Fruit fly (Drosophila melanogaster) whole organism, embryonic: ENCODE measurements around the gene TBC1D16.
A peak's percentile ranks its signal among the peaks of the same experiment; 100 is the strongest.

Source experiments
- ATbp ChIP-seq: fragments of 200-800 bp; sonication (Bioruptor generic); optimal IDR thresholded peaks from 2 replicates; lab custom pipeline; 2017; ENCODE audit warnings: missing biosample characterization, mild to moderate bottlenecking, missing genetic modification characterization, missing genetic modification reagents
- CG10267 ChIP-seq: fragments of 200-800 bp; sonication (Bioruptor generic); optimal IDR thresholded peaks from 2 replicates; lab custom pipeline; 2018; ENCODE audit warnings: missing biosample characterization, mild to moderate bottlenecking, missing genetic modification characterization, moderate library complexity
- CG10654 ChIP-seq: fragments of 200-800 bp; sonication (Bioruptor generic); optimal IDR thresholded peaks from 2 replicates; lab custom pipeline; 2016; ENCODE audit warnings: missing biosample characterization, missing genetic modification characterization
- CG11456 ChIP-seq: fragments of 200-800 bp; sonication (Bioruptor generic); IDR thresholded peaks from 3 replicates; pipeline ENCODE4 v1.3.6; 2022; ENCODE audit warnings: missing biosample characterization, missing genetic modification characterization
- CG11504 ChIP-seq: fragments of 200-800 bp; sonication (Bioruptor generic); optimal IDR thresholded peaks from 3 replicates; lab custom pipeline; 2019; ENCODE audit warnings: missing biosample characterization, mild to moderate bottlenecking, missing genetic modification characterization, moderate library complexity
- CG11696 ChIP-seq: fragments of 200-800 bp; sonication (Bioruptor generic); IDR thresholded peaks from 2 replicates; pipeline ENCODE4 v1.3.6; 2022; ENCODE audit warnings: missing biosample characterization, missing genetic modification characterization
- CG12391 ChIP-seq: fragments of 200-800 bp; sonication (Bioruptor generic); optimal IDR thresholded peaks from 3 replicates; lab custom pipeline; 2018; ENCODE audit warnings: missing biosample characterization, mild to moderate bottlenecking, missing genetic modification characterization, moderate library complexity
- CG13624 ChIP-seq: fragments of 200-800 bp; sonication (Bioruptor generic); optimal IDR thresholded peaks from 2 replicates; lab custom pipeline; 2016; ENCODE audit warnings: missing biosample characterization, missing genetic modification characterization
- CG15073 ChIP-seq: fragments of 200-800 bp; sonication (Bioruptor generic); optimal IDR thresholded peaks from 2 replicates; lab custom pipeline; 2016; ENCODE audit warnings: missing biosample characterization, missing genetic modification characterization
- CG15514 ChIP-seq: fragments of 200-800 bp; sonication (Bioruptor generic); optimal IDR thresholded peaks from 3 replicates; lab custom pipeline; 2017; ENCODE audit warnings: missing biosample characterization, missing genetic modification characterization, mild to moderate bottlenecking, moderate library complexity, missing genetic modification reagents
- CG16779 ChIP-seq: fragments of 200-800 bp; sonication (Bioruptor generic); IDR thresholded peaks from 2 replicates; pipeline ENCODE4 v1.3.6; 2022; ENCODE audit warnings: missing biosample characterization, missing genetic modification characterization
- CG16863 ChIP-seq: fragments of 200-800 bp; sonication (Bioruptor generic); optimal IDR thresholded peaks from 3 replicates; lab custom pipeline; 2016; ENCODE audit warnings: missing biosample characterization, missing genetic modification characterization
- CG18764 ChIP-seq: fragments of 200-800 bp; sonication (Bioruptor generic); optimal IDR thresholded peaks from 3 replicates; lab custom pipeline; 2016; ENCODE audit warnings: missing biosample characterization, missing genetic modification characterization
- CG2202 ChIP-seq: fragments of 200-800 bp; sonication (Bioruptor generic); optimal IDR thresholded peaks from 2 replicates; lab custom pipeline; 2018; ENCODE audit warnings: missing biosample characterization, mild to moderate bottlenecking, missing genetic modification characterization
- CG2678 ChIP-seq: fragments of 200-800 bp; sonication (Bioruptor generic); optimal IDR thresholded peaks from 3 replicates; lab custom pipeline; 2019; ENCODE audit warnings: missing biosample characterization, mild to moderate bottlenecking, missing genetic modification characterization, moderate library complexity
- CG30403 ChIP-seq: fragments of 200-800 bp; sonication (Bioruptor generic); optimal IDR thresholded peaks from 3 replicates; lab custom pipeline; 2016; ENCODE audit warnings: missing biosample characterization, missing genetic modification characterization
- CG32767 ChIP-seq: fragments of 200-800 bp; sonication (Bioruptor generic); IDR thresholded peaks from 2 replicates; pipeline ENCODE4 v1.3.6; 2022; ENCODE audit warnings: missing biosample characterization, missing genetic modification characterization
- CG34422 ChIP-seq: fragments of 200-800 bp; sonication (Bioruptor generic); IDR thresholded peaks from 3 replicates; pipeline ENCODE4 v1.3.6; 2022; ENCODE audit warnings: missing biosample characterization, missing genetic modification characterization
- CG3838 ChIP-seq: fragments of 200-800 bp; sonication (Bioruptor generic); optimal IDR thresholded peaks from 3 replicates; lab custom pipeline; 2016; ENCODE audit warnings: missing biosample characterization, missing genetic modification characterization
- CG4328 ChIP-seq: fragments of 200-800 bp; sonication (Bioruptor generic); optimal IDR thresholded peaks from 3 replicates; lab custom pipeline; 2017; ENCODE audit warnings: missing biosample characterization, missing genetic modification reagents, missing genetic modification characterization
- CG4360 ChIP-seq: fragments of 200-800 bp; sonication (Bioruptor generic); IDR thresholded peaks from 2 replicates; pipeline ENCODE4 v1.3.6; 2022; ENCODE audit warnings: missing biosample characterization, missing genetic modification characterization
- CG4854 ChIP-seq: fragments of 200-800 bp; sonication (Bioruptor generic); optimal IDR thresholded peaks from 2 replicates; lab custom pipeline; 2016; ENCODE audit warnings: missing biosample characterization, missing genetic modification characterization, inconsistent platforms
- CG6654 ChIP-seq: fragments of 200-800 bp; sonication (Bioruptor generic); optimal IDR thresholded peaks from 2 replicates; lab custom pipeline; 2017; ENCODE audit warnings: missing biosample characterization, mild to moderate bottlenecking, missing genetic modification characterization
- CG6813 ChIP-seq: fragments of 200-800 bp; sonication (Bioruptor generic); optimal IDR thresholded peaks from 2 replicates; lab custom pipeline; 2017; ENCODE audit warnings: missing biosample characterization, missing genetic modification characterization, mild to moderate bottlenecking, moderate library complexity, missing genetic modification reagents
- CG6854 ChIP-seq: fragments of 200-800 bp; sonication (Bioruptor generic); optimal IDR thresholded peaks from 3 replicates; lab custom pipeline; 2017; ENCODE audit warnings: missing biosample characterization, mild to moderate bottlenecking, missing genetic modification characterization
- CG7271 ChIP-seq: fragments of 200-800 bp; sonication (Bioruptor generic); optimal IDR thresholded peaks from 2 replicates; lab custom pipeline; 2018; ENCODE audit warnings: missing biosample characterization, mild to moderate bottlenecking, missing genetic modification characterization, moderate library complexity
- CG8359 ChIP-seq: fragments of 200-800 bp; sonication (Bioruptor generic); optimal IDR thresholded peaks from 2 replicates; lab custom pipeline; 2017; ENCODE audit warnings: missing biosample characterization, mild to moderate bottlenecking, missing genetic modification characterization, borderline replicate concordance
- Chrac-16 ChIP-seq: fragments of 200-800 bp; sonication (Bioruptor generic); optimal IDR thresholded peaks from 3 replicates; lab custom pipeline; 2016; ENCODE audit warnings: missing biosample characterization, missing genetic modification characterization
- D19A ChIP-seq: fragments of 200-800 bp; optimal IDR thresholded peaks from 3 replicates; lab custom pipeline; 2019; ENCODE audit warnings: missing biosample characterization, mild to moderate bottlenecking, missing genetic modification characterization, moderate library complexity
- Doc3 ChIP-seq: fragments of 200-800 bp; sonication (Bioruptor generic); IDR thresholded peaks from 3 replicates; pipeline ENCODE4 v1.3.6; 2022; ENCODE audit warnings: missing biosample characterization, missing genetic modification characterization; ENCODE audit not compliant: partially characterized antibody
- Ets97D ChIP-seq: fragments of 200-800 bp; sonication (Bioruptor generic); optimal IDR thresholded peaks from 3 replicates; lab custom pipeline; 2016; ENCODE audit warnings: missing biosample characterization, missing genetic modification characterization
- Gug ChIP-seq: fragments of 200-800 bp; sonication (Bioruptor generic); IDR thresholded peaks from 4 replicates; pipeline ENCODE4 v1.3.6; 2022; ENCODE audit warnings: missing biosample characterization, missing genetic modification characterization
- H15 ChIP-seq: fragments of 200-800 bp; sonication (Bioruptor generic); IDR thresholded peaks from 3 replicates; pipeline ENCODE4 v1.3.6; 2022; ENCODE audit warnings: missing biosample characterization, missing genetic modification characterization
- Rfx ChIP-seq: fragments of 200-800 bp; sonication (Bioruptor generic); IDR thresholded peaks from 2 replicates; pipeline ENCODE4 v1.3.6; 2022; ENCODE audit warnings: missing biosample characterization, missing genetic modification characterization
- Usf ChIP-seq: fragments of 200-800 bp; sonication (Bioruptor generic); optimal IDR thresholded peaks from 2 replicates; lab custom pipeline; 2017; ENCODE audit warnings: missing genotype, missing biosample characterization, missing genetic modification characterization
- ab ChIP-seq: fragments of 200-800 bp; sonication (Bioruptor generic); optimal IDR thresholded peaks from 2 replicates; lab custom pipeline; 2016; ENCODE audit warnings: missing biosample characterization, missing genetic modification characterization
- dmrt99B ChIP-seq: fragments of 200-800 bp; sonication (Bioruptor generic); optimal IDR thresholded peaks from 2 replicates; lab custom pipeline; 2018; ENCODE audit warnings: missing biosample characterization, mild to moderate bottlenecking, missing genetic modification characterization, moderate library complexity
- en ChIP-seq: fragments of 200-800 bp; sonication (Bioruptor generic); optimal IDR thresholded peaks from 2 replicates; lab custom pipeline; 2016; ENCODE audit warnings: missing biosample characterization, missing genetic modification characterization
- eve ChIP-seq, 2 experiments: fragments of >200 bp; optimal IDR thresholded peaks; 2 replicates each; lab custom pipeline; 2017; ENCODE audit warnings: missing biosample characterization in 2 of 2, missing genetic modification characterization in 2 of 2
- ftz-f1 ChIP-seq: fragments of 200-800 bp; sonication (Bioruptor generic); optimal IDR thresholded peaks from 2 replicates; lab custom pipeline; 2016; ENCODE audit warnings: missing biosample characterization, missing genetic modification characterization
- hkb ChIP-seq, 2 experiments: fragments of 200-800 bp in 1 of 2; fragments of >200 bp in 1 of 2; sonication (Bioruptor generic) in 1 of 2; IDR thresholded peaks in 1 of 2; optimal IDR thresholded peaks in 1 of 2; 2 replicates each; pipeline versions ENCODE4 v1.3.6 to Lab custom; 2017 to 2022; ENCODE audit warnings: missing biosample characterization in 1 of 2, missing genetic modification characterization in 1 of 2
- jing ChIP-seq: fragments of 200-800 bp; sonication (Bioruptor generic); optimal IDR thresholded peaks from 2 replicates; lab custom pipeline; 2018; ENCODE audit warnings: missing biosample characterization, mild to moderate bottlenecking, missing genetic modification characterization
- kay ChIP-seq: fragments of 200-800 bp; sonication (Bioruptor generic); optimal IDR thresholded peaks from 2 replicates; lab custom pipeline; 2016; ENCODE audit warnings: missing biosample characterization, missing genetic modification characterization
- kni ChIP-seq: fragments of 200-800 bp; sonication (Bioruptor generic); optimal IDR thresholded peaks from 3 replicates; lab custom pipeline; 2017; ENCODE audit warnings: mild to moderate bottlenecking, missing biosample characterization, missing genetic modification reagents, missing genetic modification characterization
- lab ChIP-seq: fragments of 200-800 bp; sonication (Bioruptor generic); optimal IDR thresholded peaks from 3 replicates; lab custom pipeline; 2017; ENCODE audit warnings: missing biosample characterization, missing genetic modification characterization, mild to moderate bottlenecking, moderate library complexity, missing genetic modification reagents
- onecut ChIP-seq: fragments of 200-800 bp; sonication (Bioruptor generic); IDR thresholded peaks from 2 replicates; pipeline ENCODE4 v1.3.6; 2022; ENCODE audit warnings: missing biosample characterization, missing genetic modification characterization
- row ChIP-seq: fragments of 200-800 bp; sonication (Bioruptor generic); IDR thresholded peaks from 3 replicates; pipeline ENCODE4 v1.3.6; 2022; ENCODE audit warnings: missing biosample characterization, missing genetic modification characterization
- shn ChIP-seq: fragments of 200-800 bp; sonication (Bioruptor generic); optimal IDR thresholded peaks from 3 replicates; lab custom pipeline; 2016; ENCODE audit warnings: missing biosample characterization, missing genetic modification characterization
- tgo ChIP-seq: fragments of 200-800 bp; sonication (Bioruptor generic); IDR thresholded peaks from 3 replicates; pipeline ENCODE4 v1.3.6; 2022; ENCODE audit warnings: missing biosample characterization, missing genetic modification characterization
- unc-4 ChIP-seq: fragments of 200-800 bp; sonication (Bioruptor generic); IDR thresholded peaks from 2 replicates; pipeline ENCODE4 v1.3.6; 2022; ENCODE audit warnings: missing biosample characterization, missing genetic modification characterization; ENCODE audit not compliant: partially characterized antibody
- wek ChIP-seq: fragments of 200-800 bp; sonication (Bioruptor generic); optimal IDR thresholded peaks from 3 replicates; lab custom pipeline; 2018; ENCODE audit warnings: missing biosample characterization, mild to moderate bottlenecking, missing genetic modification characterization, moderate library complexity

TBC1D16 gene

DNA sequence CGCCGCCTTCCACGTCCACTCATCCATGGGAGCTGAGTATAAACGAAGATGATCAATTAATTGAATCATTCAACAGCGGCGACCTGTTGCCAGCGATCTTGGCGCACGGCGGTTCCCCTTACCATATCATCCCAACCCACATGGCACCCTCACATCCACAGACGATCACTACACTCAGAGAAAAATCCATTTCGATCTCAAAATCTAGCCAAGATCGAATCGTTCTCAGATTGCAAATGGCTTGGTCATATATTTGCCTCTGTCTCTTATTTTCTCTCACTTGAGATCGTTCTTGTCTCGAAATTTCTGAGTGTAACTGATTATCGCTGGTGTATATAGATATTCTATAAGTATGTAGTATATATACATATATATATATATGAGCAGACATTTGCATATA lies 32.9 kb upstream of the TBC1D16 start (continued):
- TF ChIP-seq CG30403, result peak; percentile 59
- peak; percentile 81 for TF ChIP-seq CG11456 (GFP tag; lab: Robert Waterston, UW)
- TF ChIP-seq CG4328 (GFP tag; lab: Kevin White, UChicago), result peak; percentile 37
- no peak for TF ChIP-seq CG32767
- peak; percentile 63 for TF ChIP-seq CG12391 (tag; lab: Kevin White, UChicago)
- TF ChIP-seq Gug (GFP tag; lab: Robert Waterston, UW), result peak; percentile 41; the same call in 2 of the 4 replicates
- peak; percentile 10 for TF ChIP-seq CG13624 (GFP tag; lab: Kevin White, UChicago)
- TF ChIP-seq CG16779 (GFP tag; lab: Robert Waterston, UW), result no peak
- no peak for TF ChIP-seq CG4854 (GFP tag; lab: Kevin White, UChicago)
- TF ChIP-seq kay (GFP tag; lab: Kevin White, UChicago), result peak; percentile 41
- peak; percentile 38; the same call in 1 of the 2 replicates for TF ChIP-seq onecut (GFP tag; lab: Robert Waterston, UW)
- no peak for TF ChIP-seq Doc3 (GFP tag; lab: Robert Waterston, UW)
- TF ChIP-seq CG16863 (GFP tag; lab: Kevin White, UChicago), result peak; percentile 8
- no peak for TF ChIP-seq CG15073 (GFP tag; lab: Kevin White, UChicago)
- TF ChIP-seq unc-4 (GFP tag; lab: Robert Waterston, UW), result no peak
- TF ChIP-seq CG15514 (GFP tag; lab: Kevin White, UChicago), result peak; percentile 60
- peak; percentile 81 for TF ChIP-seq row
- peak; percentile 1 for TF ChIP-seq Ets97D (GFP tag; lab: Kevin White, UChicago)
- no peak for TF ChIP-seq shn (GFP tag; lab: Kevin White, UChicago)
- TF ChIP-seq CG11696 (GFP tag; lab: Robert Waterston, UW), result no peak
- no peak for TF ChIP-seq CG7271
- no peak for TF ChIP-seq CG3838 (GFP tag; lab: Kevin White, UChicago)
- TF ChIP-seq tgo (GFP tag; lab: Robert Waterston, UW), result peak; percentile 72; the same call in 2 of the 3 replicates
- peak; percentile 49 for TF ChIP-seq ATbp (GFP tag; lab: Kevin White, UChicago)
- TF ChIP-seq eve (GFP tag; optimal IDR thresholded peaks at IDR 0.05; lab: Kevin White, UChicago), result no peak
- peak; percentile 14 for TF ChIP-seq jing
- TF ChIP-seq hkb (optimal IDR thresholded peaks at IDR 0.05; lab: Kevin White, UChicago), result no peak
- peak; percentile 65 for TF ChIP-seq hkb (GFP tag; IDR thresholded peaks at IDR 0.05; lab: Robert Waterston, UW)
- no peak for TF ChIP-seq CG2202 (tag; lab: Kevin White, UChicago)
- no peak for TF ChIP-seq ftz-f1 (GFP tag; lab: Kevin White, UChicago)
- TF ChIP-seq Usf, result no peak
- TF ChIP-seq H15 (GFP tag; lab: Robert Waterston, UW), result peak; percentile 50; the same call in 1 of the 3 replicates
- TF ChIP-seq ab (GFP tag; lab: Kevin White, UChicago), result no peak
- TF ChIP-seq lab (GFP tag; lab: Kevin White, UChicago), result peak; percentile 79
- TF ChIP-seq CG18764 (GFP tag; lab: Kevin White, UChicago), result no peak
- no peak for TF ChIP-seq CG4360 (GFP tag; lab: Robert Waterston, UW)

DNA sequence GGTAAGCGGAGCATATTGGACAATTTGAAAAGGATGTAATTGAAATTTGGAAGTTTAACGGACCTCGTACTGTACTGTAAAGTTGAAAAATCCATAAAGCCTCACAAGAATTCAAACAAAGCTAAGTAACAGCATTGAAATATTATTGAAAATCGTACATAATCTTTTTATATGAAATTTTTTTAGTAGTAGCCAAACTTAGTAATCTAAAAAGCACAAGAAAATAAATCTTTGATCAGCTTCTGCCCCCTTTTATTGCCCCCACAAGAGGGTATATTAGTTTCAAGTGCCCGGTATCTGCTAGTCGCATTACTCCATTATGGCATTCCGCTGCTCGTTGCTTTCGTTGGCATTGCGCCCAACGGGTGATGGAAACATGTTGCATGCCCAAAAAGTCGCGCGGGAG lies 31.4 kb upstream of the TBC1D16 start:
- peak; percentile 58 for TF ChIP-seq CG10267 (tag; lab: Kevin White, UChicago)
- TF ChIP-seq CG6654 (GFP tag; lab: Kevin White, UChicago), result peak; percentile 32
- TF ChIP-seq CG6813 (GFP tag; lab: Kevin White, UChicago), result peak; percentile 61
- no peak for TF ChIP-seq ftz-f1 (GFP tag; lab: Kevin White, UChicago)
- peak; percentile 1 for TF ChIP-seq en (GFP tag; lab: Kevin White, UChicago)
- TF ChIP-seq wek (GFP tag; lab: Kevin White, UChicago), result no peak
- no peak for TF ChIP-seq CG6854 (GFP tag; lab: Kevin White, UChicago)
- no peak for TF ChIP-seq Rfx (GFP tag; lab: Robert Waterston, UW)
- 0 out of 3 replicates have a peak, but pooled peaks have one; percentile 27 for TF ChIP-seq CG34422 (GFP tag; lab: Robert Waterston, UW)
- TF ChIP-seq Chrac-16 (GFP tag; lab: Kevin White, UChicago), result peak; percentile 55
- TF ChIP-seq CG8359, result peak; percentile 27
- no peak for TF ChIP-seq kni (GFP tag; lab: Kevin White, UChicago)
- no peak for TF ChIP-seq CG2678 (tag; lab: Kevin White, UChicago)
- peak; percentile 64 for TF ChIP-seq D19A (tag; lab: Kevin White, UChicago)
- peak; percentile 80 for TF ChIP-seq dmrt99B
- peak; percentile 82 for TF ChIP-seq CG11504 (tag; lab: Kevin White, UChicago)
- peak; percentile 49 for TF ChIP-seq CG10654 (GFP tag; lab: Kevin White, UChicago)
